Fruit fly (Drosophila melanogaster) Kc167 (cell line): ENCODE measurements around the gene Ddc.

Source experiments
- Sin3A ChIP-seq: fragments of >200 bp; optimal IDR thresholded peaks from 2 replicates; lab custom pipeline; 2018; ENCODE audit warnings: missing external identifiers
- psq ChIP-seq: fragments of >200 bp; optimal IDR thresholded peaks from 2 replicates; lab custom pipeline; 2017; ENCODE audit warnings: missing external identifiers

- no peak for TF ChIP-seq Sin3A (lab: Kevin White, UChicago)
- no peak for TF ChIP-seq psq (lab: Kevin White, UChicago)
Measured at dm6 chr2L:19134814-19135523, 14.9 kb upstream of the Ddc start, which contains the start of gene Polr1D.
